Worm (Caenorhabditis elegans) whole organism, L3 larva: Measurements from ENCODE around the gene ttr-30.
A peak's percentile ranks its signal among the peaks of the same experiment; 100 is the strongest.

ENCODE experiments used
- R02D3.7 ChIP-seq: fragments of 150-350 bp; optimal IDR thresholded peaks from 2 replicates; lab custom pipeline; 2014; ENCODE audit warnings: missing biosample characterization, missing genetic modification characterization
- ZK546.5 ChIP-seq: sonication (generic microtip); optimal IDR thresholded peaks from 2 replicates; lab custom pipeline; 2017; ENCODE audit warnings: missing biosample characterization, missing genetic modification characterization
- aly-2 ChIP-seq: fragments of 150-350 bp; optimal IDR thresholded peaks from 2 replicates; lab custom pipeline; 2014; ENCODE audit warnings: missing biosample characterization, missing genetic modification characterization
- ceh-16 ChIP-seq: sonication (generic microtip); optimal IDR thresholded peaks from 2 replicates; lab custom pipeline; 2017; ENCODE audit warnings: missing biosample characterization, missing genetic modification characterization
- ceh-28 ChIP-seq: fragments of 150-350 bp; optimal IDR thresholded peaks from 2 replicates; lab custom pipeline; 2014; ENCODE audit warnings: missing biosample characterization, missing genetic modification reagents, missing genetic modification characterization
- ceh-82 ChIP-seq: fragments of 150-350 bp; optimal IDR thresholded peaks from 2 replicates; lab custom pipeline; 2014; ENCODE audit warnings: missing biosample characterization, missing genetic modification characterization
- ceh-9 ChIP-seq: sonication (generic microtip); optimal IDR thresholded peaks from 2 replicates; lab custom pipeline; 2018; ENCODE audit warnings: missing biosample characterization, missing genetic modification characterization
- egl-27 ChIP-seq: sonication (generic microtip); optimal IDR thresholded peaks from 4 replicates; lab custom pipeline; 2017; ENCODE audit warnings: missing biosample characterization, missing genetic modification reagents, missing genetic modification characterization
- elt-1 ChIP-seq: fragments of 150-350 bp; optimal IDR thresholded peaks from 2 replicates; lab custom pipeline; 2014; ENCODE audit warnings: missing biosample characterization, missing genetic modification characterization
- elt-2 ChIP-seq: sonication (generic microtip); optimal IDR thresholded peaks from 2 replicates; lab custom pipeline; 2016; ENCODE audit warnings: missing genetic modification reagents, mild to moderate bottlenecking, missing genetic modification characterization, missing compliant biosample characterization
- eor-1 ChIP-seq, 2 experiments: fragments of 150-350 bp; optimal IDR thresholded peaks; 2 replicates each; lab custom pipeline; 2014 to 2018; ENCODE audit warnings: missing biosample characterization in 2 of 2, missing genetic modification characterization in 2 of 2
- fkh-10 ChIP-seq: sonication (generic microtip); optimal IDR thresholded peaks from 2 replicates; lab custom pipeline; 2017; ENCODE audit warnings: missing biosample characterization, missing genetic modification reagents, missing genetic modification characterization
- fkh-2 ChIP-seq: fragments of 150-350 bp; optimal IDR thresholded peaks from 2 replicates; lab custom pipeline; 2014; ENCODE audit warnings: missing biosample characterization, missing genetic modification reagents, missing genetic modification characterization
- jun-1 ChIP-seq: fragments of 150-350 bp; optimal IDR thresholded peaks from 2 replicates; lab custom pipeline; 2014; ENCODE audit warnings: missing biosample characterization, missing genetic modification reagents, missing genetic modification characterization
- nfya-1 ChIP-seq: sonication (generic microtip); optimal IDR thresholded peaks from 2 replicates; lab custom pipeline; 2017; ENCODE audit warnings: missing genetic modification characterization, mild to moderate bottlenecking, missing compliant biosample characterization, antibody characterized with exemption, moderate library complexity; ENCODE audit not compliant: insufficient read depth
- nhr-12 ChIP-seq: fragments of 150-350 bp; optimal IDR thresholded peaks from 2 replicates; lab custom pipeline; 2014; ENCODE audit warnings: missing biosample characterization, missing genetic modification characterization
- nhr-23 ChIP-seq: fragments of 150-350 bp; optimal IDR thresholded peaks from 2 replicates; lab custom pipeline; 2014; ENCODE audit warnings: missing biosample characterization, missing genetic modification reagents, missing genetic modification characterization
- nhr-237 ChIP-seq: fragments of 150-350 bp; optimal IDR thresholded peaks from 2 replicates; lab custom pipeline; 2014; ENCODE audit warnings: missing biosample characterization, missing genetic modification characterization
- nhr-25 ChIP-seq: sonication (generic microtip); optimal IDR thresholded peaks from 2 replicates; lab custom pipeline; 2017; ENCODE audit warnings: missing biosample characterization, missing genetic modification characterization
- nhr-43 ChIP-seq: sonication (generic microtip); optimal IDR thresholded peaks from 2 replicates; lab custom pipeline; 2016; ENCODE audit warnings: mild to moderate bottlenecking, missing genetic modification characterization, missing compliant biosample characterization; ENCODE audit not compliant: poor library complexity, severe bottlenecking
- nhr-77 ChIP-seq: fragments of 150-350 bp; optimal IDR thresholded peaks from 2 replicates; lab custom pipeline; 2014; ENCODE audit warnings: missing biosample characterization, missing genetic modification characterization
- pha-4 ChIP-seq: fragments of 150-350 bp; optimal IDR thresholded peaks from 2 replicates; lab custom pipeline; 2014; ENCODE audit warnings: missing biosample characterization, missing genetic modification reagents, missing genetic modification characterization
- pqm-1 ChIP-seq: fragments of 150-350 bp; optimal IDR thresholded peaks from 2 replicates; lab custom pipeline; 2017; ENCODE audit warnings: missing biosample characterization, missing genetic modification characterization, inconsistent platforms
- sea-2 ChIP-seq: fragments of 150-350 bp; sonication (generic microtip); optimal IDR thresholded peaks from 4 replicates; lab custom pipeline; 2014; ENCODE audit warnings: missing biosample characterization, missing genetic modification reagents, missing genetic modification characterization
- skn-1 ChIP-seq: fragments of 150-350 bp; optimal IDR thresholded peaks from 2 replicates; lab custom pipeline; 2014; ENCODE audit warnings: missing biosample characterization, missing genetic modification characterization
- tbx-2 ChIP-seq: sonication (generic microtip); optimal IDR thresholded peaks from 2 replicates; lab custom pipeline; 2016; ENCODE audit warnings: mild to moderate bottlenecking, missing genetic modification characterization, missing compliant biosample characterization
- unc-39 ChIP-seq: sonication (generic microtip); optimal IDR thresholded peaks from 4 replicates; lab custom pipeline; 2017; ENCODE audit warnings: missing biosample characterization, missing genetic modification characterization
- unc-62 ChIP-seq: fragments of 150-350 bp; sonication (generic microtip); optimal IDR thresholded peaks from 4 replicates; lab custom pipeline; 2014; ENCODE audit warnings: missing biosample characterization, missing genetic modification reagents, missing genetic modification characterization
- zag-1 ChIP-seq: fragments of 150-350 bp; optimal IDR thresholded peaks from 2 replicates; lab custom pipeline; 2014; ENCODE audit warnings: missing biosample characterization, missing genetic modification characterization
- ztf-11 ChIP-seq: fragments of 150-350 bp; optimal IDR thresholded peaks from 2 replicates; lab custom pipeline; 2014; ENCODE audit warnings: missing biosample characterization, missing genetic modification characterization
- ztf-4 ChIP-seq: fragments of 150-350 bp; optimal IDR thresholded peaks from 2 replicates; lab custom pipeline; 2014; ENCODE audit warnings: missing biosample characterization, missing genetic modification characterization

ttr-30 gene

DNA sequence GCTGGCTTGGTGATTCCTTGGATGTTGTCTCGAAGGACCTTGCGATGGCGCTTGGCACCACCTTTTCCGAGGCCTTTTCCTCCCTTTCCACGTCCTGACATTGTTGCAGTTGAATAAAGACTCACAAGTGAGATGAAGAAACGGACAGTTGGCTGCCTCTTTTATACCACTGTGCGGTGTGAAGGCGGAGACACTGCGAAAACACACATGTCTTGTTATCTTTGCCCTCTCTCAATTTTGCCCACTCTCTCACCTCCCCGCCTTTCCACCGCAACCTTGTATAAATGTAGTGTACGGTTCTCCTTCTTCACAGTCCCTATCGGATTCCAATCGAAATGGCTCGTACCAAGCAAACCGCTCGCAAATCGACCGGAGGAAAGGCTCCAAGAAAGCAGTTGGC is 21.0 kb upstream of the ttr-30 start, which contains the start of the genes his-38 and his-40:
Gene his-38, minus strand, starts transcription at position 101 of the 400 bp plus-strand sequence.
Gene his-40, plus strand, starts transcription at position 336 of the 400 bp plus-strand sequence.
- TF ChIP-seq R02D3.7 (no peak), ceh-16 (tag; lab: Kevin White, UChicago) (no peak), egl-27 (tag; lab: Kevin White, UChicago) (no peak), unc-62 (GFP tag; lab: Kevin White, UChicago) (no peak), tbx-2 (tag; lab: Kevin White, UChicago) (no peak)

DNA sequence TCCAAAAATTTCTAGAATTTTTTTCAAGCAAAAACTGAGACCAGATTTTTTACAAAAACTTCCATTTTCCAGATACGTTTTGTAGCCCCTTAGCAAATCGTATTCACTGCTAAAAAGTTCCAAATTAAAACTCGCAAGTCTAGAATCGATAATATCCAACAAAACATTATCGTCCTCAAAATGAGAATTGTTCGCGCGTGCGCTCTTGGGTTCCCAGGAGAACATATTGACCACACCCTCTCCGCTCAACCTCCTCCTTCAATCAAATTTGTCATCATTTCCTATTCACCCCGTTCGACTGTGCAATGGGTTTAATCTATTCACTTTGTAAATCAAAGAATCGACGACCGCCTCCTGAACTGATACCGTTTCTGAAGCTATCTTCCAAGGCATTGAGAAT is 18.9 kb upstream of the ttr-30 start:
- TF ChIP-seq nhr-23 (tag; lab: Kevin White, UChicago) = no peak
- no peak for TF ChIP-seq nhr-77 (tag; lab: Kevin White, UChicago)
- no peak for TF ChIP-seq nhr-25 (tag; lab: Kevin White, UChicago)
- TF ChIP-seq nhr-12 (tag; lab: Kevin White, UChicago) = no peak
- no peak for TF ChIP-seq ceh-28 (tag; lab: Kevin White, UChicago)
- TF ChIP-seq nhr-43 (tag; lab: Kevin White, UChicago) = no peak
- no peak for TF ChIP-seq fkh-10 (GFP tag; lab: Kevin White, UChicago)
- no peak for TF ChIP-seq ztf-4
- no peak for TF ChIP-seq zag-1 (tag; lab: Kevin White, UChicago)
- TF ChIP-seq egl-27 (tag; lab: Kevin White, UChicago) = no peak
- no peak for TF ChIP-seq unc-39
- TF ChIP-seq sea-2 = no peak
- TF ChIP-seq pqm-1 (tag; lab: Kevin White, UChicago) = no peak
- no peak for TF ChIP-seq nhr-237 (tag; lab: Kevin White, UChicago)
- TF ChIP-seq ZK546.5 = no peak

DNA sequence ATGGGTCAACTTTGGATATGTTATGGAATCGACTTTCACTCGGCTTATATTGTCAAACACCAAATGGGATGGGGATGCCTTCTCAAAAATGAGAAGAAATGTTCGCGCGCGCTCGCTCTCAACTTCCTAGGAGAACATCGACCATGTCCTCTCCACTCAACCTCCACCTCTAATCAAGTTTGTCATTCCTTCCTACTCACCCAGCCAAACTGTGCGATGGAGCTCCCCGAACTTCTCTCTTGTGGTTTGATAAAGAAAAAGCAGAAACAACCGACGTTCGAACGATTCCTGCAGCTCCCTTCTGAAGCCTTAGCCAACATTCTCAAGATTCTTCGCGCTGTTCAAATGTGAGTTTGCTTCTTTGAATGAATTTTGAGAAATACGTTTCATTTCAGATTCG is 17.5 kb upstream of the ttr-30 start:
- TF ChIP-seq eor-1 (tag; optimal IDR thresholded peaks at IDR 0.05; lab: Kevin White, UChicago) = no peak
- no peak for TF ChIP-seq fkh-2
- no peak for TF ChIP-seq ceh-9 (tag; lab: Kevin White, UChicago)
- no peak for TF ChIP-seq sea-2
- no peak for TF ChIP-seq elt-2 (tag; lab: Kevin White, UChicago)
- no peak for TF ChIP-seq nhr-12 (tag; lab: Kevin White, UChicago)
- TF ChIP-seq nhr-23 (tag; lab: Kevin White, UChicago) = no peak
- TF ChIP-seq nfya-1 (tag; lab: Kevin White, UChicago) = no peak
- no peak for TF ChIP-seq pha-4 (tag; lab: Kevin White, UChicago)
- TF ChIP-seq ztf-11 (tag; lab: Kevin White, UChicago) = no peak
- no peak for TF ChIP-seq aly-2 (tag; lab: Kevin White, UChicago)
- no peak for TF ChIP-seq elt-1
- no peak for TF ChIP-seq ZK546.5
- no peak for TF ChIP-seq tbx-2 (tag; lab: Kevin White, UChicago)
- no peak for TF ChIP-seq ceh-82 (tag; lab: Kevin White, UChicago)
- no peak for TF ChIP-seq nhr-43 (tag; lab: Kevin White, UChicago)

DNA sequence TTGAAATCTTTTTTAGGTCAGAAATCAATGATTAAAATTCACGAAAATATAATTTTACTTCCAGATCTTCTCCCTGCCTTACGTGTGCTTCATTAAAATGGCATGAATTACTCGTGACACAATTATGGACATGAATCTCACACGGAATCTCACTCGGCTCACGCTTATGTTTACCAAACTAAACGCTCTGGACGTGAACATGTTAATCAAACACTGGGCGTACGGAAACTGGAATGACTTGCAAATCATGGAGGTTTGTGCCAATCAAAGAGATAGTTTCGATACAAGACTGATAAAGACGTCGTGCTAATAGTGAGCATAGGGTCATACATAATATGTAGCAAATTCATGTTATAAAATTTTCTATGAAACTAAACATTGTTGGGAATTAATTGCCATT is 16.2 kb upstream of the ttr-30 start:
- no peak for TF ChIP-seq ceh-28 (tag; lab: Kevin White, UChicago)
- TF ChIP-seq elt-2 (tag; lab: Kevin White, UChicago) = peak; percentile 54
- peak; percentile 4 for TF ChIP-seq pqm-1 (tag; lab: Kevin White, UChicago)

DNA sequence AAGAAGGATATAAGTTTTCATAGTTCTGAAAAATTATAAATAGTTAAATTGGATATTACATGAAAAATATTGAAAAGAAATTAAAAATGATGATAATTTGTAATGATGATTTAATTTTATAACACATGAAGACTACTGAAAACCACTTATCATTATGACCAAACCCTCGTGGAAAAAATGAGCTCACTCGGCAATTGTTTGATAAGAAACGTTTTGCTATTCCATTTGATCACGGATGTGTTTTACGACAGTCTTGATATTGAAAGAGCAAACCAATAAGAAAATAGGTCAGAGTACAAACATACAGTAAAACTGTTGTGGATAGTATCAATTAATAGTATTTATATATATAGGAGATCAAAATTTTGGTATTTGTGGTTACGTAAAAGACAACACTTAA is 15.4 kb upstream of the ttr-30 start, which contains the start of gene spp-3:
Gene spp-3, minus strand, starts transcription at position 25 of the 400 bp plus-strand sequence.
- TF ChIP-seq elt-2 (tag; lab: Kevin White, UChicago) (peak; percentile 96), ceh-28 (tag; lab: Kevin White, UChicago) (no peak), pha-4 (tag; lab: Kevin White, UChicago) (peak; percentile 38), pqm-1 (tag; lab: Kevin White, UChicago) (peak; percentile 93), nfya-1 (tag; lab: Kevin White, UChicago) (peak; percentile 48), unc-39 (no peak), skn-1 (tag; lab: Kevin White, UChicago) (peak; percentile 88), jun-1 (tag; lab: Kevin White, UChicago) (peak; percentile 57)
